Worm (Caenorhabditis elegans) whole organism, young adult: ENCODE data around the gene fbxa-1.

ENCODE experiments used
- C17E4.6 ChIP-seq: fragments of 200-800 bp; sonication (Bioruptor generic); IDR thresholded peaks from 2 replicates; pipeline ENCODE4 v1.3.6; 2022; ENCODE audit warnings: missing genetic modification reagents, missing genetic modification characterization, missing compliant biosample characterization
- D2030.7 ChIP-seq: fragments of 200-800 bp; sonication (Bioruptor generic); IDR thresholded peaks from 2 replicates; pipeline ENCODE4 v1.3.6; 2022; ENCODE audit warnings: missing genetic modification reagents, missing genetic modification characterization, missing compliant biosample characterization
- F33H1.4 ChIP-seq: fragments of 200-800 bp; sonication (Bioruptor generic); IDR thresholded peaks from 2 replicates; pipeline ENCODE4 v1.3.6; 2022; ENCODE audit warnings: missing genetic modification reagents, missing genetic modification characterization, missing compliant biosample characterization
- F37B4.10 ChIP-seq: fragments of 200-800 bp; sonication (Bioruptor generic); IDR thresholded peaks from 2 replicates; pipeline ENCODE4 v1.3.6; 2022; ENCODE audit warnings: missing genetic modification characterization, missing compliant biosample characterization
- Y53F4B.3 ChIP-seq: fragments of 200-800 bp; sonication (Bioruptor generic); IDR thresholded peaks from 2 replicates; pipeline ENCODE4 v1.3.6; 2022; ENCODE audit warnings: missing genetic modification reagents, missing genetic modification characterization, missing compliant biosample characterization
- Y67H2A.10 ChIP-seq: fragments of 200-800 bp; sonication (Bioruptor generic); conservative IDR thresholded peaks from 2 replicates; pipeline ENCODE4 v1.3.6; 2022; ENCODE audit warnings: missing genetic modification reagents, missing genetic modification characterization, missing compliant biosample characterization
- ZK185.1 ChIP-seq: sonication (generic microtip); optimal IDR thresholded peaks from 2 replicates; lab custom pipeline; 2016; ENCODE audit warnings: mild to moderate bottlenecking, missing genetic modification characterization, missing compliant biosample characterization; ENCODE audit not compliant: poor library complexity, severe bottlenecking
- atf-7 ChIP-seq: sonication (generic microtip); optimal IDR thresholded peaks from 2 replicates; lab custom pipeline; 2017; ENCODE audit warnings: mild to moderate bottlenecking, missing genetic modification characterization, missing compliant biosample characterization
- attf-5 ChIP-seq: fragments of 200-800 bp; sonication (Bioruptor generic); optimal IDR thresholded peaks from 2 replicates; lab custom pipeline; 2018; ENCODE audit warnings: mild to moderate bottlenecking, missing genetic modification characterization, missing compliant biosample characterization
- attf-6 ChIP-seq: fragments of 200-800 bp; sonication (Bioruptor generic); IDR thresholded peaks from 2 replicates; pipeline ENCODE4 v1.3.6; 2022; ENCODE audit warnings: missing genetic modification reagents, missing genetic modification characterization, missing compliant biosample characterization
- bed-1 ChIP-seq: fragments of 200-800 bp; sonication (Bioruptor generic); IDR thresholded peaks from 2 replicates; pipeline ENCODE4 v1.3.6; 2022; ENCODE audit warnings: missing genetic modification reagents, missing genetic modification characterization, missing compliant biosample characterization
- ccch-3 ChIP-seq: fragments of 200-800 bp; sonication (Bioruptor generic); optimal IDR thresholded peaks from 2 replicates; lab custom pipeline; 2018; ENCODE audit warnings: mild to moderate bottlenecking, missing genetic modification characterization, missing compliant biosample characterization
- cebp-2 ChIP-seq: fragments of 200-800 bp; sonication (Bioruptor generic); IDR thresholded peaks from 2 replicates; pipeline ENCODE4 v1.3.6; 2022; ENCODE audit warnings: missing genetic modification characterization, missing compliant biosample characterization
- ceh-40 ChIP-seq: fragments of 200-800 bp; sonication (Bioruptor generic); IDR thresholded peaks from 2 replicates; pipeline ENCODE4 v1.3.6; 2022; ENCODE audit warnings: missing genetic modification characterization, missing compliant biosample characterization
- ceh-58 ChIP-seq: fragments of 200-800 bp; sonication (Bioruptor generic); IDR thresholded peaks from 2 replicates; pipeline ENCODE4 v1.3.6; 2022; ENCODE audit warnings: missing genetic modification characterization, missing compliant biosample characterization
- dpl-1 ChIP-seq: fragments of 150-350 bp; optimal IDR thresholded peaks from 2 replicates; lab custom pipeline; 2014; ENCODE audit warnings: missing biosample characterization, missing genetic modification reagents, missing genetic modification characterization
- efl-1 ChIP-seq: fragments of 150-350 bp; optimal IDR thresholded peaks from 2 replicates; lab custom pipeline; 2014; ENCODE audit warnings: missing biosample characterization, missing genetic modification reagents, missing genetic modification characterization
- egrh-3 ChIP-seq: fragments of 200-800 bp; sonication (Bioruptor generic); IDR thresholded peaks from 2 replicates; pipeline ENCODE4 v1.3.6; 2022; ENCODE audit warnings: missing genetic modification reagents, missing genetic modification characterization, missing compliant biosample characterization
- fkh-3 ChIP-seq: sonication (generic microtip); optimal IDR thresholded peaks from 2 replicates; lab custom pipeline; 2016; ENCODE audit warnings: mild to moderate bottlenecking, missing genetic modification characterization, missing compliant biosample characterization
- gei-17 ChIP-seq: fragments of 200-800 bp; sonication (Bioruptor generic); optimal IDR thresholded peaks from 2 replicates; lab custom pipeline; 2018; ENCODE audit warnings: mild to moderate bottlenecking, missing genetic modification characterization, missing compliant biosample characterization
- hmg-1.2 ChIP-seq: fragments of 200-800 bp; sonication (Bioruptor generic); IDR thresholded peaks from 2 replicates; pipeline ENCODE4 v1.3.6; 2022; ENCODE audit warnings: missing genetic modification reagents, missing genetic modification characterization, missing compliant biosample characterization
- hmg-20 ChIP-seq: fragments of 200-800 bp; sonication (Bioruptor generic); IDR thresholded peaks from 2 replicates; pipeline ENCODE4 v1.3.6; 2022; ENCODE audit warnings: missing genetic modification reagents, missing genetic modification characterization, missing compliant biosample characterization
- lin-35 ChIP-seq, 3 experiments: fragments of 150-350 bp in 2 of 3; sonication (generic microtip) in 1 of 3; optimal IDR thresholded peaks; 2 replicates each; lab custom pipeline; 2014 to 2018; ENCODE audit warnings: missing biosample characterization in 3 of 3, missing genetic modification characterization in 3 of 3, missing genetic modification reagents in 3 of 3
- lin-54 ChIP-seq: fragments of 200-800 bp; sonication (Bioruptor generic); optimal IDR thresholded peaks from 2 replicates; lab custom pipeline; 2018; ENCODE audit warnings: mild to moderate bottlenecking, missing genetic modification characterization, missing compliant biosample characterization
- lsl-1 ChIP-seq: fragments of 200-800 bp; sonication (Bioruptor generic); optimal IDR thresholded peaks from 2 replicates; lab custom pipeline; 2018; ENCODE audit warnings: mild to moderate bottlenecking, missing genetic modification characterization, moderate library complexity, missing compliant biosample characterization
- madf-10 ChIP-seq: sonication (generic microtip); optimal IDR thresholded peaks from 2 replicates; lab custom pipeline; 2016; ENCODE audit warnings: mild to moderate bottlenecking, missing genetic modification characterization, missing compliant biosample characterization
- madf-6 ChIP-seq: fragments of 200-800 bp; sonication (Bioruptor generic); IDR thresholded peaks from 2 replicates; pipeline ENCODE4 v1.3.6; 2022; ENCODE audit warnings: missing genetic modification reagents, missing genetic modification characterization, missing compliant biosample characterization
- mcd-1 ChIP-seq: fragments of 200-800 bp; sonication (Bioruptor generic); IDR thresholded peaks from 2 replicates; pipeline ENCODE4 v1.3.6; 2022; ENCODE audit warnings: missing genetic modification reagents, missing genetic modification characterization, missing compliant biosample characterization
- nfyb-1 ChIP-seq: fragments of 200-800 bp; sonication (Bioruptor generic); IDR thresholded peaks from 2 replicates; pipeline ENCODE4 v1.3.6; 2022; ENCODE audit warnings: missing genetic modification reagents, missing genetic modification characterization, missing compliant biosample characterization
- nhr-80 ChIP-seq: sonication (generic microtip); optimal IDR thresholded peaks from 2 replicates; lab custom pipeline; 2016; ENCODE audit warnings: missing genetic modification characterization, missing compliant biosample characterization
- rcor-1 ChIP-seq: fragments of 200-800 bp; sonication (Bioruptor generic); IDR thresholded peaks from 2 replicates; pipeline ENCODE4 v1.3.6; 2022; ENCODE audit warnings: missing genetic modification reagents, missing genetic modification characterization, missing compliant biosample characterization
- snpc-4 ChIP-seq, 5 experiments: fragments of 150-350 bp in 1 of 5; sonication (generic microtip) in 4 of 5; optimal IDR thresholded peaks; 2 replicates each; lab custom pipeline; 2014 to 2018; ENCODE audit warnings: missing genetic modification characterization in 5 of 5, missing biosample characterization in 3 of 5, antibody characterized with exemption in 2 of 5, mild to moderate bottlenecking in 2 of 5, missing compliant biosample characterization in 2 of 5, missing genotype in 2 of 5, moderate library complexity in 2 of 5, missing genetic modification reagents in 1 of 5
- tbx-9 ChIP-seq: sonication (generic microtip); optimal IDR thresholded peaks from 2 replicates; lab custom pipeline; 2016; ENCODE audit warnings: borderline replicate concordance, missing genetic modification characterization, inconsistent platforms, missing compliant biosample characterization
- tlf-1 ChIP-seq: fragments of 200-800 bp; sonication (Bioruptor generic); optimal IDR thresholded peaks from 2 replicates; lab custom pipeline; 2018; ENCODE audit warnings: mild to moderate bottlenecking, missing genetic modification characterization, missing compliant biosample characterization

Gene fbxa-1

ce11 chrIII:2343273-2343672 is 35.3 kb upstream of the fbxa-1 start, which contains the start of gene phf-5:
phf-5 (plus strand) TSS chrIII:2343573.
- TF ChIP-seq egrh-3 (GFP tag; lab: Robert Waterston, UW), result no peak
- TF ChIP-seq cebp-2 (GFP tag; lab: Robert Waterston, UW), result no peak
- no peak for TF ChIP-seq tbx-9 (tag; lab: Kevin White, UChicago)
- no peak for TF ChIP-seq mcd-1 (GFP tag; lab: Robert Waterston, UW)
- TF ChIP-seq ceh-40 (GFP tag; lab: Robert Waterston, UW), result no peak
- no peak for TF ChIP-seq madf-10 (tag; lab: Kevin White, UChicago)
- no peak for TF ChIP-seq Y53F4B.3
- TF ChIP-seq F37B4.10 (GFP tag; lab: Robert Waterston, UW), result no peak
- no peak for TF ChIP-seq hmg-20 (GFP tag; lab: Robert Waterston, UW)
- no peak for TF ChIP-seq atf-7 (tag; lab: Kevin White, UChicago)
- no peak for TF ChIP-seq bed-1 (GFP tag; lab: Robert Waterston, UW)
- TF ChIP-seq ZK185.1, result no peak
- no peak for TF ChIP-seq C17E4.6 (GFP tag; lab: Robert Waterston, UW)
- no peak for TF ChIP-seq gei-17
- TF ChIP-seq nhr-80 (tag; lab: Kevin White, UChicago), result no peak
- no peak for TF ChIP-seq snpc-4 (GFP tag; optimal IDR thresholded peaks at IDR 0.05; lab: Kevin White, UChicago)
- TF ChIP-seq snpc-4 (tag; optimal IDR thresholded peaks at IDR 0.05; lab: Kevin White, UChicago), result no peak

- TF ChIP-seq lin-35 (GFP tag; optimal IDR thresholded peaks at IDR 0.05; lab: Kevin White, UChicago) (peak in 1 of 3 experiments; percentile 48), lin-54 (GFP tag; lab: Kevin White, UChicago) (peak; percentile 76), D2030.7 (GFP tag; lab: Robert Waterston, UW) (peak; percentile 55; the same call in 1 of the 2 replicates), mcd-1 (GFP tag; lab: Robert Waterston, UW) (peak; percentile 89), attf-5 (peak; percentile 4), fkh-3 (tag; lab: Kevin White, UChicago) (no peak), dpl-1 (GFP tag; lab: Kevin White, UChicago) (peak; percentile 63), nfyb-1 (no peak), madf-6 (peak; percentile 19; the same call in 1 of the 2 replicates), efl-1 (GFP tag; lab: Kevin White, UChicago) (peak; percentile 85), lsl-1 (peak; percentile 37)
- TF ChIP-seq, all 124 proteins: peak for 9
These were observed 23.2 kb upstream of the fbxa-1 start, which contains the start of the genes Y54F10BM.13 and ppm-1.D for ce11 chrIII:2331033-2331625. Y54F10BM.13 (minus strand) TSS chrIII:2331083. ppm-1.D (plus strand) TSS chrIII:2331572.

- TF ChIP-seq mcd-1 (GFP tag; lab: Robert Waterston, UW) (peak; percentile 29; the same call in 1 of the 2 replicates), attf-6 (GFP tag; lab: Robert Waterston, UW) (no peak), hmg-1.2 (GFP tag; lab: Robert Waterston, UW) (no peak), F33H1.4 (GFP tag; lab: Robert Waterston, UW) (peak; percentile 27; the same call in 1 of the 2 replicates), ceh-58 (GFP tag; lab: Robert Waterston, UW) (no peak), madf-6 (peak; percentile 12; the same call in 1 of the 2 replicates), lsl-1 (peak; percentile 77)
These were observed 22.5 kb upstream of the fbxa-1 start for ce11 chrIII:2330389-2330788.

- no peak for TF ChIP-seq ccch-3 (GFP tag; lab: Kevin White, UChicago)
- TF ChIP-seq Y67H2A.10 (GFP tag; lab: Robert Waterston, UW), result no peak
- no peak for TF ChIP-seq tlf-1
- TF ChIP-seq rcor-1 (GFP tag; lab: Robert Waterston, UW), result no peak
These were observed 21.4 kb upstream of the fbxa-1 start, which contains the start of gene Y54F10BM.12 for ce11 chrIII:2329336-2329735. Y54F10BM.12 (minus strand) TSS chrIII:2329679.
